Fruit fly (Drosophila melanogaster) S2 (cell line): ENCODE results near the gene Alp1.

Experiments
- CG8478 ChIP-seq: fragments of >200 bp; optimal IDR thresholded peaks from 2 replicates; lab custom pipeline; 2018
- CTCF ChIP-seq, 2 experiments: fragments of >200 bp; optimal IDR thresholded peaks; 2 replicates each; lab custom pipeline; 2018

DNA sequence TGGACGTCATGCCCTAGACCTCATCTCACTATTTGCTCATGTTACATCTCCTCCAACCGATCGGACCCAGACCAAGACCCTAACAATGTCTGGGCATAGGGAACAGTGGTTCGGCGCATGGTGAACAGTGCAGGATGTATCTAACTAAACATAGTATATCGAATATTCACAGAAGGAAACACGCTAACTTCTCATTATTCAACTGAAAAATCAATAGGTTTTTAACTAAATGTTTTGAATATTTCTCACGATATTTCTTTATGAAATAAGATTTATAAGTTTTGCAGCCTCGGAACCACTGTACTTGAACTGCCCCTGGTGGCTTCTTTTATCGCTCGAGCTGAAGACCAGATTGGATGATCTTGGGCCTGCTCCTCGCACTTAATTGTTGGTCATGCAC, 9.0 kb upstream of the Alp1 start:
- TF ChIP-seq CTCF (optimal IDR thresholded peaks at IDR 0.05; lab: Kevin White, UChicago): no peak
- no peak for TF ChIP-seq CG8478 (lab: Kevin White, UChicago)
